Fruit fly (Drosophila melanogaster) whole organism: ENCODE measurements around the gene CG18135.

ENCODE experiments used
- pan ChIP-seq: fragments of >200 bp; optimal IDR thresholded peaks from 2 replicates; lab custom pipeline; 2017
- psq ChIP-seq: fragments of >200 bp; optimal IDR thresholded peaks from 2 replicates; lab custom pipeline; 2017
- usp ChIP-seq: fragments of >200 bp; optimal IDR thresholded peaks from 2 replicates; lab custom pipeline; 2017; ENCODE audit warnings: missing biosample characterization, missing genetic modification characterization, mixed read lengths

dm6 chr3L:18996774-18997589 lies 1.1 kb downstream of the CG18135 start:
- TF ChIP-seq psq (lab: Kevin White, UChicago) (no peak), pan (lab: Kevin White, UChicago) (no peak), usp (GFP tag; lab: Kevin White, UChicago) (no peak)
